Worm (Caenorhabditis elegans) whole organism, L1 larva: ENCODE results near the gene T01B7.5.
A peak's percentile ranks its signal among the peaks of the same experiment; 100 is the strongest.

Experiments
- C34B4.2 ChIP-seq: sonication (generic microtip); optimal IDR thresholded peaks from 2 replicates; lab custom pipeline; 2017; ENCODE audit warnings: mild to moderate bottlenecking, missing genetic modification characterization, missing compliant biosample characterization
- F16B12.6 ChIP-seq: fragments of 150-350 bp; optimal IDR thresholded peaks from 2 replicates; lab custom pipeline; 2014; ENCODE audit warnings: missing biosample characterization, missing genetic modification characterization
- Y116A8C.19 ChIP-seq: sonication (generic microtip); optimal IDR thresholded peaks from 2 replicates; lab custom pipeline; 2016; ENCODE audit warnings: missing compliant biosample characterization, missing genetic modification characterization, borderline replicate concordance
- ama-1 ChIP-seq: fragments of 150-350 bp; optimal IDR thresholded peaks from 2 replicates; lab custom pipeline; 2014
- blmp-1 ChIP-seq: fragments of 150-350 bp; optimal IDR thresholded peaks from 2 replicates; lab custom pipeline; 2014; ENCODE audit warnings: missing biosample characterization, missing genetic modification characterization
- ceh-82 ChIP-seq, 3 experiments: fragments of 150-350 bp in 1 of 3; sonication (generic microtip) in 2 of 3; optimal IDR thresholded peaks; 2 replicates each; lab custom pipeline; 2014 to 2017; ENCODE audit warnings: missing biosample characterization in 3 of 3, missing genetic modification characterization in 3 of 3
- ceh-90 ChIP-seq: sonication (generic microtip); optimal IDR thresholded peaks from 2 replicates; lab custom pipeline; 2016; ENCODE audit warnings: missing genetic modification characterization, missing compliant biosample characterization
- ces-1 ChIP-seq: fragments of 150-350 bp; optimal IDR thresholded peaks from 2 replicates; lab custom pipeline; 2014; ENCODE audit warnings: missing biosample characterization, missing genetic modification reagents, missing genetic modification characterization
- dsc-1 ChIP-seq: sonication (generic microtip); optimal IDR thresholded peaks from 2 replicates; lab custom pipeline; 2016; ENCODE audit warnings: mild to moderate bottlenecking, missing genetic modification characterization, missing compliant biosample characterization
- efl-1 ChIP-seq, 4 experiments: fragments of 150-350 bp; optimal IDR thresholded peaks in 3 of 4; peaks in 1 of 4; 1 replicate in 1 of 4; 2 replicates in 3 of 4; lab custom pipeline; 2014; ENCODE audit warnings: missing biosample characterization in 2 of 4, missing genetic modification characterization in 2 of 4, missing genetic modification reagents in 2 of 4
- efl-3 ChIP-seq: fragments of 200-800 bp; sonication (Bioruptor generic); optimal IDR thresholded peaks from 2 replicates; lab custom pipeline; 2018; ENCODE audit warnings: mild to moderate bottlenecking, missing genetic modification characterization, missing compliant biosample characterization
- egl-13 ChIP-seq: sonication (generic microtip); optimal IDR thresholded peaks from 2 replicates; lab custom pipeline; 2016; ENCODE audit warnings: missing genotype, missing genetic modification reagents, missing genetic modification characterization, missing compliant biosample characterization
- elt-3 ChIP-seq, 6 experiments: fragments of 150-350 bp in 1 of 6; sonication (generic microtip); optimal IDR thresholded peaks; 2 replicates each; lab custom pipeline; 2017 to 2018; ENCODE audit warnings: missing biosample characterization in 6 of 6, missing genetic modification characterization in 6 of 6, inconsistent platforms in 1 of 6
- ets-5 ChIP-seq: fragments of 200-800 bp; sonication (Bioruptor generic); IDR thresholded peaks from 2 replicates; pipeline ENCODE4 v1.3.6; 2022; ENCODE audit warnings: missing genetic modification characterization, missing compliant biosample characterization
- fkh-10 ChIP-seq: sonication (generic microtip); optimal IDR thresholded peaks from 2 replicates; lab custom pipeline; 2017; ENCODE audit warnings: missing biosample characterization, missing genetic modification reagents, missing genetic modification characterization
- fkh-8 ChIP-seq: sonication (generic microtip); optimal IDR thresholded peaks from 2 replicates; lab custom pipeline; 2016; ENCODE audit warnings: mild to moderate bottlenecking, missing genetic modification characterization, missing compliant biosample characterization
- fos-1 ChIP-seq: fragments of 150-350 bp; optimal IDR thresholded peaks from 2 replicates; lab custom pipeline; 2014; ENCODE audit warnings: missing biosample characterization, missing genetic modification characterization
- grh-1 ChIP-seq: fragments of 200-800 bp; sonication (Bioruptor generic); IDR thresholded peaks from 2 replicates; pipeline ENCODE4 v1.3.6; 2022; ENCODE audit warnings: missing genetic modification reagents, missing genetic modification characterization, missing compliant biosample characterization
- hlh-17 ChIP-seq: fragments of 200-800 bp; sonication (Bioruptor generic); optimal IDR thresholded peaks from 2 replicates; lab custom pipeline; 2018; ENCODE audit warnings: missing genetic modification characterization, mild to moderate bottlenecking, missing compliant biosample characterization, moderate library complexity, borderline replicate concordance
- lin-14 ChIP-seq: fragments of 200-800 bp; sonication (Bioruptor generic); optimal IDR thresholded peaks from 2 replicates; lab custom pipeline; 2018; ENCODE audit warnings: mild to moderate bottlenecking, missing genetic modification characterization, moderate library complexity, missing compliant biosample characterization
- lin-35 ChIP-seq, 2 experiments: fragments of 150-350 bp; optimal IDR thresholded peaks; 2 replicates each; lab custom pipeline; 2014; ENCODE audit warnings: missing biosample characterization in 2 of 2, missing genetic modification characterization in 2 of 2, missing genetic modification reagents in 2 of 2
- mdl-1 ChIP-seq, 2 experiments: fragments of 150-350 bp; optimal IDR thresholded peaks; 2 replicates each; lab custom pipeline; 2014 to 2017; ENCODE audit warnings: missing biosample characterization in 2 of 2, missing genetic modification characterization in 2 of 2, inconsistent platforms in 1 of 2
- mep-1 ChIP-seq: fragments of 150-350 bp; optimal IDR thresholded peaks from 2 replicates; lab custom pipeline; 2014; ENCODE audit warnings: missing biosample characterization, missing genetic modification characterization
- nhr-11 ChIP-seq: fragments of 150-350 bp; optimal IDR thresholded peaks from 2 replicates; lab custom pipeline; 2014; ENCODE audit warnings: missing biosample characterization, missing genetic modification characterization
- nhr-19 ChIP-seq: fragments of 200-800 bp; sonication (Bioruptor generic); conservative IDR thresholded peaks from 2 replicates; pipeline ENCODE4 v1.3.6; 2022; ENCODE audit warnings: missing genetic modification characterization, missing compliant biosample characterization
- nhr-20 ChIP-seq: sonication (generic microtip); optimal IDR thresholded peaks from 2 replicates; lab custom pipeline; 2016; ENCODE audit warnings: mild to moderate bottlenecking, missing genetic modification characterization, missing compliant biosample characterization
- nhr-28 ChIP-seq: fragments of 150-350 bp; optimal IDR thresholded peaks from 2 replicates; lab custom pipeline; 2014; ENCODE audit warnings: missing biosample characterization, missing genetic modification characterization
- nhr-47 ChIP-seq: sonication (generic microtip); optimal IDR thresholded peaks from 2 replicates; lab custom pipeline; 2016; ENCODE audit warnings: mild to moderate bottlenecking, missing genetic modification characterization, moderate library complexity, missing compliant biosample characterization
- nhr-71 ChIP-seq: sonication (generic microtip); optimal IDR thresholded peaks from 2 replicates; lab custom pipeline; 2016; ENCODE audit warnings: mild to moderate bottlenecking, missing genetic modification characterization, moderate library complexity, missing compliant biosample characterization
- nhr-76 ChIP-seq: sonication (generic microtip); optimal IDR thresholded peaks from 2 replicates; lab custom pipeline; 2017; ENCODE audit warnings: missing biosample characterization, missing genetic modification characterization
- nhr-84 ChIP-seq: sonication (generic microtip); optimal IDR thresholded peaks from 2 replicates; lab custom pipeline; 2017; ENCODE audit warnings: missing biosample characterization, missing genetic modification characterization
- nhr-85 ChIP-seq: sonication (generic microtip); peaks from one replicate; lab custom pipeline; 2016; ENCODE audit warnings: missing genetic modification characterization, inconsistent platforms, missing compliant biosample characterization
- nhr-90 ChIP-seq: sonication (generic microtip); optimal IDR thresholded peaks from 2 replicates; lab custom pipeline; 2016; ENCODE audit warnings: mild to moderate bottlenecking, missing genetic modification characterization, missing compliant biosample characterization; ENCODE audit not compliant: poor library complexity
- pag-3 ChIP-seq: sonication (generic microtip); optimal IDR thresholded peaks from 2 replicates; lab custom pipeline; 2017; ENCODE audit warnings: missing genetic modification characterization, mild to moderate bottlenecking, missing compliant biosample characterization, antibody characterized with exemption, borderline replicate concordance; ENCODE audit not compliant: insufficient read depth
- rnt-1 ChIP-seq: sonication (generic microtip); optimal IDR thresholded peaks from 2 replicates; lab custom pipeline; 2016; ENCODE audit warnings: mild to moderate bottlenecking, missing genetic modification characterization, moderate library complexity, missing compliant biosample characterization
- snu-23 ChIP-seq: sonication (generic microtip); optimal IDR thresholded peaks from 2 replicates; lab custom pipeline; 2016; ENCODE audit warnings: missing genetic modification characterization, missing compliant biosample characterization
- sptf-1 ChIP-seq: fragments of 150-350 bp; optimal IDR thresholded peaks from 2 replicates; lab custom pipeline; 2014; ENCODE audit warnings: missing biosample characterization, missing genetic modification characterization
- swsn-7 ChIP-seq: sonication (generic microtip); optimal IDR thresholded peaks from 2 replicates; lab custom pipeline; 2016; ENCODE audit warnings: missing genetic modification characterization, missing compliant biosample characterization
- tbx-2 ChIP-seq: sonication (generic microtip); optimal IDR thresholded peaks from 2 replicates; lab custom pipeline; 2016; ENCODE audit warnings: missing genetic modification characterization, missing compliant biosample characterization
- tlp-1 ChIP-seq: fragments of 150-350 bp; optimal IDR thresholded peaks from 2 replicates; lab custom pipeline; 2014; ENCODE audit warnings: missing biosample characterization, missing genetic modification characterization
- unc-30 ChIP-seq: sonication (generic microtip); optimal IDR thresholded peaks from 2 replicates; lab custom pipeline; 2017; ENCODE audit warnings: missing biosample characterization, missing genetic modification characterization
- unc-86 ChIP-seq: sonication (generic microtip); optimal IDR thresholded peaks from 2 replicates; lab custom pipeline; 2016; ENCODE audit warnings: missing genetic modification characterization, missing compliant biosample characterization
- vab-15 ChIP-seq: sonication (generic microtip); optimal IDR thresholded peaks from 2 replicates; lab custom pipeline; 2017; ENCODE audit warnings: missing genotype, mild to moderate bottlenecking, missing genetic modification characterization, missing compliant biosample characterization
- zip-4 ChIP-seq: fragments of 200-800 bp; sonication (Bioruptor generic); optimal IDR thresholded peaks from 2 replicates; lab custom pipeline; 2018; ENCODE audit warnings: mild to moderate bottlenecking, missing genetic modification characterization, moderate library complexity, missing compliant biosample characterization
- ztf-4 ChIP-seq: fragments of 150-350 bp; optimal IDR thresholded peaks from 2 replicates; lab custom pipeline; 2014; ENCODE audit warnings: missing biosample characterization, missing genetic modification characterization

The T01B7.5 gene

ce11 chrII:8765131-8765530 lies 48.5 kb downstream of the T01B7.5 start:
- TF ChIP-seq nhr-85 (tag; lab: Kevin White, UChicago): peak; percentile 90
- no peak for TF ChIP-seq sptf-1 (tag; lab: Kevin White, UChicago)
- no peak for TF ChIP-seq tlp-1 (tag; lab: Kevin White, UChicago)
- no peak for TF ChIP-seq fos-1 (tag; lab: Kevin White, UChicago)
- TF ChIP-seq unc-30 (tag; lab: Kevin White, UChicago): no peak
- TF ChIP-seq mep-1 (tag; lab: Kevin White, UChicago): no peak
- no peak for TF ChIP-seq ceh-90
- TF ChIP-seq nhr-84 (tag; lab: Kevin White, UChicago): no peak
- TF ChIP-seq fkh-8: no peak
- TF ChIP-seq mdl-1 (tag; optimal IDR thresholded peaks at IDR 0.05; lab: Kevin White, UChicago): peak in 1 of 2 experiments; percentile 76
- peak in 2 of 6 experiments; percentile 57 to 60 for TF ChIP-seq elt-3 (tag; optimal IDR thresholded peaks at IDR 0.05; lab: Kevin White, UChicago)
- TF ChIP-seq swsn-7 (tag; lab: Kevin White, UChicago): no peak
- TF ChIP-seq lin-14 (GFP tag; lab: Kevin White, UChicago): peak; percentile 56
- TF ChIP-seq tbx-2: peak; percentile 31
- TF ChIP-seq Y116A8C.19 (tag; lab: Kevin White, UChicago): no peak
- TF ChIP-seq unc-86 (tag; lab: Kevin White, UChicago): no peak
- TF ChIP-seq hlh-17: no peak
- TF ChIP-seq F16B12.6 (tag; lab: Kevin White, UChicago): no peak
- TF ChIP-seq ama-1 (lab: Kevin White, UChicago): no peak
- TF ChIP-seq dsc-1 (tag; lab: Kevin White, UChicago): no peak
- no peak for TF ChIP-seq vab-15 (tag; lab: Kevin White, UChicago)
- no peak for TF ChIP-seq ets-5 (GFP tag; lab: Robert Waterston, UW)
- TF ChIP-seq ztf-4 (tag; lab: Kevin White, UChicago): no peak
- TF ChIP-seq egl-13 (tag; lab: Kevin White, UChicago): no peak
- peak; percentile 46 for TF ChIP-seq nhr-71
- TF ChIP-seq nhr-28: no peak
- TF ChIP-seq nhr-47: no peak
- TF ChIP-seq efl-3 (GFP tag; lab: Kevin White, UChicago): no peak
- TF ChIP-seq fkh-10 (GFP tag; lab: Kevin White, UChicago): no peak
- no peak for TF ChIP-seq rnt-1 (tag; lab: Kevin White, UChicago)
- no peak for TF ChIP-seq ces-1 (GFP tag; lab: Kevin White, UChicago)
- TF ChIP-seq nhr-20 (tag; lab: Kevin White, UChicago): peak; percentile 90
- no peak for TF ChIP-seq pag-3 (tag; lab: Kevin White, UChicago)
- no peak for TF ChIP-seq nhr-76 (tag; lab: Kevin White, UChicago)
- peak; percentile 13 for TF ChIP-seq nhr-90 (tag; lab: Kevin White, UChicago)
- no peak for TF ChIP-seq nhr-19 (GFP tag; lab: Robert Waterston, UW)
- peak; percentile 29 for TF ChIP-seq snu-23
- TF ChIP-seq nhr-11: no peak
- peak; percentile 42 for TF ChIP-seq blmp-1 (tag; lab: Kevin White, UChicago)
- no peak for TF ChIP-seq zip-4 (GFP tag; lab: Kevin White, UChicago)
- peak in 1 of 2 experiments; percentile 25 for TF ChIP-seq lin-35 (GFP tag; optimal IDR thresholded peaks at IDR 0.05; lab: Kevin White, UChicago)
- TF ChIP-seq efl-1 (optimal IDR thresholded peaks at IDR 0.05; lab: Kevin White, UChicago): no peak
- TF ChIP-seq efl-1 (GFP tag; optimal IDR thresholded peaks at IDR 0.05 in 1 of 2; lab: Kevin White, UChicago): no peak
- TF ChIP-seq ceh-82 (tag; optimal IDR thresholded peaks at IDR 0.05; lab: Kevin White, UChicago): no peak
- no peak for TF ChIP-seq C34B4.2
- no peak for TF ChIP-seq grh-1 (GFP tag; lab: Robert Waterston, UW)
